Fruit fly (Drosophila melanogaster): Measurements from ENCODE around the gene CG44422.

Gene CG44422

DNA sequence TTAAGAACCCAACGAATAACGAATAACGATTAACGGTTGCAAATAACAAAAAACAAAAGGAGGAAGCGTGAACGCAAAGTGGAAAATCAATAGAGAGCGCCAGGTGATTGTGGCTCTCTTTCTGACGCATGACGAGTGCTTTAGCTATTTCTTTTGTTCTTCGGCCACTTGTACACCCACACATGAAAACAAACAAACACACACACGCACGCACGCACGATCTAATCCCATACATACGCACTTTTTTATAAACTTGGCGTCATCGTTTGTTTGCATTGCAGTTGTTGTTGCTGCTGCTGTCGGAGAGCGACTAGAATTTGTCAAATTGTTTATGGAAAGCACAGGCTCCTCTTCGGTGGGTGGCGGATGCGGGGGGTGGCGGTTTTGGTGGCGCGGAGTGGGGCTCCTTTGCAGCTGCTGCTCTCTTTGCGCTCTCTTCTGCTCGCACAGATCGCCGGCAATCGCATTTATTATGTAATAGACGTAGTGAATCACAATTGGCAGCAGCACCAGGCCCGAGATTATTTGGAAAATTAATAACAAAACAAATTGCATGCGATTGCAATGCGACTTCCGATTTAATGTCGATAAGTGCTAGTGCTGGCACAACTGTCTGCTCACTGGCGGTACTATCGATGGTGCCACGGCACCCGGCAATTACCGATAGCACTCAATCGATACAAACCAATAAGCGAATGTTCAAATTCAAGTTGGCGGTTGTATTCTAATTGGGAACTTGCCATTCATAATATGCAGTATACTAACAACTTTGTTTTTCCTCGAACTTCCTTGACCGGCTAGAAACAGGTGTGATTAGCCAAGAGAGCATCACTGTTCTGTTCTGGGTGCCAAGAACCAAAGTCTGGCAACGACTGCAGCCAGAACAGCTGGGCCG is 36.6 kb upstream of the CG44422 start (continued):
- TF ChIP-seq dmrt11E (tag; optimal IDR thresholded peaks at IDR 0.05): no peak
- TF ChIP-seq gfzf (GFP tag; optimal IDR thresholded peaks at IDR 0.05): peak; percentile 37
- peak; percentile 17 for TF ChIP-seq Blimp-1 (GFP tag; optimal IDR thresholded peaks at IDR 0.05)
- TF ChIP-seq crc (GFP tag; optimal IDR thresholded peaks at IDR 0.05): peak; percentile 9
- TF ChIP-seq Sin3A (optimal IDR thresholded peaks at IDR 0.05): peak; percentile 93
- peak; percentile 93 for TF ChIP-seq cg (GFP tag; optimal IDR thresholded peaks at IDR 0.05)
- TF ChIP-seq Bgb (GFP tag; IDR thresholded peaks at IDR 0.05; ENCODE audit: partially characterized antibody): peak; percentile 88
- TF ChIP-seq Sox100B (GFP tag; optimal IDR thresholded peaks at IDR 0.05): no peak
- peak; percentile 83 for TF ChIP-seq sna (GFP tag; IDR thresholded peaks at IDR 0.05; ENCODE audit: partially characterized antibody)
- TF ChIP-seq Camta (GFP tag; optimal IDR thresholded peaks at IDR 0.05): no peak
- peak; percentile 34 for TF ChIP-seq Hr3 (GFP tag; optimal IDR thresholded peaks at IDR 0.05)
- TF ChIP-seq zfh1 (GFP tag; IDR thresholded peaks at IDR 0.05): 0 out of 3 replicates have a peak, but pooled peaks have one; percentile 21
- no peak for TF ChIP-seq Hr78 (GFP tag; optimal IDR thresholded peaks at IDR 0.05)
- TF ChIP-seq slbo (GFP tag; IDR thresholded peaks at IDR 0.05): peak; percentile 72
- TF ChIP-seq CG4617 (GFP tag; optimal IDR thresholded peaks at IDR 0.05; ENCODE audit: borderline replicate concordance): peak; percentile 44
- peak; percentile 45 for TF ChIP-seq CG12155 (GFP tag; optimal IDR thresholded peaks at IDR 0.05)
- TF ChIP-seq CG32767 (GFP tag; IDR thresholded peaks at IDR 0.05): no peak
- peak; percentile 27; the same call in 1 of the 2 replicates for TF ChIP-seq esg (GFP tag; conservative IDR thresholded peaks at IDR 0.05)
- peak; percentile 35; the same call in 1 of the 3 replicates for TF ChIP-seq CG17361 (GFP tag; IDR thresholded peaks at IDR 0.05)
- TF ChIP-seq wdn (GFP tag; IDR thresholded peaks at IDR 0.05): no peak
- peak; percentile 54 for TF ChIP-seq Side (GFP tag; optimal IDR thresholded peaks at IDR 0.05)
- TF ChIP-seq rib (GFP tag; IDR thresholded peaks at IDR 0.05): no peak
- TF ChIP-seq CG9932 (GFP tag; IDR thresholded peaks at IDR 0.05): peak; percentile 78
- peak; percentile 36 for TF ChIP-seq Tbp (GFP tag; optimal IDR thresholded peaks at IDR 0.05)
- no peak for TF ChIP-seq peb (GFP tag; IDR thresholded peaks at IDR 0.05)
- TF ChIP-seq NFAT (GFP tag; IDR thresholded peaks at IDR 0.05): peak; percentile 55; the same call in 1 of the 2 replicates
- no peak for TF ChIP-seq B-H1 (GFP tag; IDR thresholded peaks at IDR 0.05)
- TF ChIP-seq CG12104 (GFP tag; optimal IDR thresholded peaks at IDR 0.05): no peak
- TF ChIP-seq Hand (GFP tag; optimal IDR thresholded peaks at IDR 0.05): no peak
- TF ChIP-seq Dref (GFP tag; IDR thresholded peaks at IDR 0.05): peak; percentile 87
- peak; percentile 17 for TF ChIP-seq HHEX (GFP tag; optimal IDR thresholded peaks at IDR 0.05)
- peak; percentile 22 for TF ChIP-seq CG8290 (GFP tag; optimal IDR thresholded peaks at IDR 0.05)
- TF ChIP-seq CG8290 (tag; optimal IDR thresholded peaks at IDR 0.05): peak in 1 of 2 experiments; percentile 79
- peak; percentile 40 for TF ChIP-seq CG13775 (GFP tag; optimal IDR thresholded peaks at IDR 0.05)
- TF ChIP-seq CG6654 (GFP tag; optimal IDR thresholded peaks at IDR 0.05): no peak
- peak; percentile 68 for TF ChIP-seq hkb (optimal IDR thresholded peaks at IDR 0.05)
- no peak for TF ChIP-seq hkb (GFP tag; IDR thresholded peaks at IDR 0.05)
- TF ChIP-seq emc (GFP tag; optimal IDR thresholded peaks at IDR 0.05): no peak
- TF ChIP-seq oc (tag; optimal IDR thresholded peaks at IDR 0.05): peak; percentile 13
- peak; percentile 46 for TF ChIP-seq YL-1 (GFP tag; optimal IDR thresholded peaks at IDR 0.05)
- no peak for TF ChIP-seq CG12769 (tag; optimal IDR thresholded peaks at IDR 0.05)
- peak; percentile 56 for TF ChIP-seq BtbVII (GFP tag; optimal IDR thresholded peaks at IDR 0.05)
- TF ChIP-seq kah (GFP tag; optimal IDR thresholded peaks at IDR 0.05): peak; percentile 89
- TF ChIP-seq pan (optimal IDR thresholded peaks at IDR 0.05): no peak
- TF ChIP-seq pan (GFP tag; optimal IDR thresholded peaks at IDR 0.05 in 1 of 2, IDR thresholded peaks at IDR 0.05 in 1 of 2): no peak
- TF ChIP-seq CG15269 (tag; optimal IDR thresholded peaks at IDR 0.05): no peak
- TF ChIP-seq fru (optimal IDR thresholded peaks at IDR 0.05): no peak
- TF ChIP-seq CG10543 (GFP tag; optimal IDR thresholded peaks at IDR 0.05): peak; percentile 65
- peak; percentile 43 for TF ChIP-seq NfI (GFP tag; optimal IDR thresholded peaks at IDR 0.05)
- peak; percentile 14 for TF ChIP-seq exex (tag; optimal IDR thresholded peaks at IDR 0.05)
